Worm (Caenorhabditis elegans): Measurements from ENCODE around the gene dyf-13.

DNA sequence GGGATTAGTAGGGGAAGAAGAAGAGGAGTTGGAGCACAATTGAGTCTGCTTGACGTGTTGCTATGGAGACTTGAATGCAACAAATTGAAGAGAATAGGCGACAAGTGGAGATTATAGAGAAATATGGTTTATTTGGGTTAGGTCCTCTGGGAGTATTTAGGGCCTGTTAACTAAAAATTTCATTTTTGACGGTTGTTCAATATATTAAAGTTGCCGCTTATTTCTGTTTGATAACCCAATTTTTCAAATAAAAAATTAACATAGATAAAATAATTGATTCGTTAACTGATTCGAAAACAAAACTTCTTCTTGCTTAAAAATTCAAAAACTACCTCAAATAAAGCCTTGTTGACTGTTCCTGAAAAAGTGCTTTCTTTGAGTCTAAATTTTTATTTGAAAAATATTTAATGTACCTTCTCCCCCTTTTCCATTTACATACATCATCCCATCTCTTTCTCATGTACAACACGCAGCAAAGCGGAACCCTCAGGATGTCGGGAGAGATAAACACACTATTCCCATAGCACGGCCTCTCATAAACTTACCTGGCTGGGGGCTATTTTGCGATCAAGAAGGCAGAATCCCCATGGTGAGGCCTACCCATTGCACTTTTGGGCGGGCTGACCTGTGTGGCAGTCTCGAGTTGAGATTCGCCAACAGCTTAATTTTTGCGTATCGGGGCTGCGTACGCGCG, at the start of gene dyf-13:
- no peak for TF ChIP-seq ceh-18 (tag; optimal IDR thresholded peaks at IDR 0.05)
- TF ChIP-seq nfya-1 (tag; optimal IDR thresholded peaks at IDR 0.05) = no peak
- TF ChIP-seq hlh-30 (tag; optimal IDR thresholded peaks at IDR 0.05; ENCODE audit: insufficient read depth) = no peak
- TF ChIP-seq unc-86 (tag; optimal IDR thresholded peaks at IDR 0.05) = no peak
- no peak for TF ChIP-seq sox-4 (tag; optimal IDR thresholded peaks at IDR 0.05)
- no peak for TF ChIP-seq C38D4.7 (GFP tag; optimal IDR thresholded peaks at IDR 0.05)
- TF ChIP-seq ceh-30 (tag; optimal IDR thresholded peaks at IDR 0.05) = no peak
- no peak for TF ChIP-seq nhr-232 (tag; optimal IDR thresholded peaks at IDR 0.05)
